Worm (Caenorhabditis elegans) whole organism, L4 larva: ENCODE measurements around the gene bbln-1.

Source experiments
- F10B5.3 ChIP-seq: sonication (generic microtip); optimal IDR thresholded peaks from 2 replicates; lab custom pipeline; 2016; ENCODE audit warnings: mild to moderate bottlenecking, missing genetic modification characterization, missing compliant biosample characterization
- F26F4.8 ChIP-seq: fragments of 200-800 bp; sonication (Bioruptor generic); conservative IDR thresholded peaks from 2 replicates; pipeline ENCODE4 v1.3.6; 2022; ENCODE audit warnings: missing genetic modification characterization, missing compliant biosample characterization
- F44E2.7 ChIP-seq: fragments of 200-800 bp; sonication (Bioruptor generic); IDR thresholded peaks from 2 replicates; pipeline ENCODE4 v2.1.2; 2022; ENCODE audit warnings: missing genetic modification characterization, missing compliant biosample characterization
- T20F7.1 ChIP-seq: fragments of 200-800 bp; sonication (Bioruptor generic); optimal IDR thresholded peaks from 2 replicates; lab custom pipeline; 2018; ENCODE audit warnings: mild to moderate bottlenecking, missing genetic modification characterization, missing compliant biosample characterization
- T26A8.4 ChIP-seq: fragments of 200-800 bp; sonication (Bioruptor generic); IDR thresholded peaks from 2 replicates; pipeline ENCODE4 v1.3.6; 2022; ENCODE audit warnings: missing genetic modification characterization, missing compliant biosample characterization
- Y105C5A.15 ChIP-seq: fragments of 200-800 bp; sonication (Bioruptor generic); IDR thresholded peaks from 2 replicates; pipeline ENCODE4 v1.3.6; 2022; ENCODE audit warnings: missing genetic modification characterization, missing compliant biosample characterization
- ZK337.2 ChIP-seq: fragments of 200-800 bp; sonication (Bioruptor generic); IDR thresholded peaks from 2 replicates; pipeline ENCODE4 v1.3.6; 2022; ENCODE audit warnings: missing genetic modification reagents, missing genetic modification characterization, missing compliant biosample characterization
- aha-1 ChIP-seq: fragments of 150-350 bp; peaks from one replicate; lab custom pipeline; 2014; ENCODE audit warnings: missing biosample characterization, missing genetic modification characterization
- ceh-20 ChIP-seq: fragments of 200-800 bp; sonication (Bioruptor generic); IDR thresholded peaks from 2 replicates; pipeline ENCODE4 v1.3.6; 2022; ENCODE audit warnings: missing genetic modification reagents, missing genetic modification characterization, missing compliant biosample characterization
- ceh-32 ChIP-seq: sonication (generic microtip); optimal IDR thresholded peaks from 2 replicates; lab custom pipeline; 2016; ENCODE audit warnings: mild to moderate bottlenecking, missing genetic modification characterization, missing compliant biosample characterization; ENCODE audit not compliant: poor library complexity
- ceh-44 ChIP-seq: fragments of 200-800 bp; sonication (Bioruptor generic); IDR thresholded peaks from 2 replicates; pipeline ENCODE4 v1.3.6; 2022; ENCODE audit warnings: missing genetic modification reagents, missing genetic modification characterization, missing compliant biosample characterization
- ceh-62 ChIP-seq: sonication (generic microtip); optimal IDR thresholded peaks from 2 replicates; lab custom pipeline; 2017; ENCODE audit warnings: missing biosample characterization, missing genetic modification characterization
- ceh-82 ChIP-seq: sonication (generic microtip); optimal IDR thresholded peaks from 2 replicates; lab custom pipeline; 2017; ENCODE audit warnings: missing biosample characterization, missing genetic modification characterization
- ces-1 ChIP-seq: fragments of 150-350 bp; sonication (generic microtip); optimal IDR thresholded peaks from 4 replicates; lab custom pipeline; 2014; ENCODE audit warnings: missing biosample characterization, missing genetic modification reagents, missing genetic modification characterization
- ctbp-1 ChIP-seq: fragments of 200-800 bp; sonication (Bioruptor generic); IDR thresholded peaks from 2 replicates; pipeline ENCODE4 v1.3.6; 2022; ENCODE audit warnings: missing genetic modification reagents, missing genetic modification characterization, missing compliant biosample characterization
- daf-12 ChIP-seq: fragments of 150-350 bp; optimal IDR thresholded peaks from 2 replicates; lab custom pipeline; 2014; ENCODE audit warnings: missing biosample characterization, missing genetic modification reagents, missing genetic modification characterization
- daf-16 ChIP-seq, 3 experiments: sonication (generic microtip); optimal IDR thresholded peaks; 2 replicates each; lab custom pipeline; 2016 to 2017; ENCODE audit warnings: missing genetic modification characterization in 3 of 3, missing genetic modification reagents in 3 of 3, mild to moderate bottlenecking in 2 of 3, missing compliant biosample characterization in 2 of 3, missing biosample characterization in 1 of 3, moderate library complexity in 1 of 3
- daf-8 ChIP-seq: fragments of 200-800 bp; sonication (Bioruptor generic); IDR thresholded peaks from 2 replicates; pipeline ENCODE4 v1.3.6; 2022; ENCODE audit warnings: missing genetic modification characterization, missing compliant biosample characterization
- dmd-8 ChIP-seq: fragments of 200-800 bp; sonication (Bioruptor generic); IDR thresholded peaks from 2 replicates; pipeline ENCODE4 v1.3.6; 2022; ENCODE audit warnings: missing genetic modification characterization, missing compliant biosample characterization
- dpl-1 ChIP-seq: fragments of 150-350 bp; optimal IDR thresholded peaks from 2 replicates; lab custom pipeline; 2014; ENCODE audit warnings: missing biosample characterization, missing genetic modification reagents, missing genetic modification characterization
- duxl-1 ChIP-seq: sonication (generic microtip); optimal IDR thresholded peaks from 2 replicates; lab custom pipeline; 2016; ENCODE audit warnings: mild to moderate bottlenecking, missing genetic modification characterization, moderate library complexity, missing compliant biosample characterization; ENCODE audit not compliant: poor library complexity
- egl-43 ChIP-seq: fragments of 200-800 bp; sonication (Bioruptor generic); IDR thresholded peaks from 2 replicates; pipeline ENCODE4 v1.3.6; 2022; ENCODE audit warnings: missing genetic modification reagents, missing genetic modification characterization, missing compliant biosample characterization
- fkh-10 ChIP-seq: fragments of 150-350 bp; optimal IDR thresholded peaks from 2 replicates; lab custom pipeline; 2014; ENCODE audit warnings: missing biosample characterization, missing genetic modification reagents, missing genetic modification characterization
- gei-8 ChIP-seq: fragments of 200-800 bp; sonication (Bioruptor generic); optimal IDR thresholded peaks from 2 replicates; lab custom pipeline; 2018; ENCODE audit warnings: mild to moderate bottlenecking, missing genetic modification characterization, missing compliant biosample characterization
- hlh-30 ChIP-seq: sonication (generic microtip); optimal IDR thresholded peaks from 2 replicates; lab custom pipeline; 2017; ENCODE audit warnings: antibody characterized with exemption, mild to moderate bottlenecking, missing genetic modification characterization, missing compliant biosample characterization; ENCODE audit not compliant: insufficient read depth
- jun-1 ChIP-seq: fragments of 150-350 bp; optimal IDR thresholded peaks from 2 replicates; lab custom pipeline; 2014; ENCODE audit warnings: missing biosample characterization, missing genetic modification reagents, missing genetic modification characterization
- lin-1 ChIP-seq: fragments of 200-800 bp; sonication (Bioruptor generic); IDR thresholded peaks from 2 replicates; pipeline ENCODE4 v1.3.6; 2022; ENCODE audit warnings: missing genetic modification reagents, missing genetic modification characterization, missing compliant biosample characterization
- lin-39 ChIP-seq: fragments of 150-350 bp; optimal IDR thresholded peaks from 2 replicates; lab custom pipeline; 2014; ENCODE audit warnings: missing biosample characterization, missing genetic modification reagents, missing genetic modification characterization
- lsy-2 ChIP-seq, 2 experiments: fragments of 150-350 bp in 1 of 2; sonication (generic microtip) in 1 of 2; optimal IDR thresholded peaks; 2 replicates each; lab custom pipeline; 2014 to 2017; ENCODE audit warnings: missing biosample characterization in 2 of 2, missing genetic modification characterization in 2 of 2
- madf-9 ChIP-seq: fragments of 200-800 bp; sonication (Bioruptor generic); conservative IDR thresholded peaks from 2 replicates; pipeline ENCODE4 v1.3.6; 2022; ENCODE audit warnings: missing genetic modification reagents, missing genetic modification characterization, missing compliant biosample characterization
- mep-1 ChIP-seq: fragments of 150-350 bp; sonication (generic microtip); optimal IDR thresholded peaks from 3 replicates; lab custom pipeline; 2014; ENCODE audit warnings: missing biosample characterization, missing genetic modification characterization
- mes-2 ChIP-seq: sonication (generic microtip); optimal IDR thresholded peaks from 2 replicates; lab custom pipeline; 2016; ENCODE audit warnings: missing genotype, mild to moderate bottlenecking, missing genetic modification characterization, missing compliant biosample characterization; ENCODE audit not compliant: poor library complexity, severe bottlenecking
- mxl-3 ChIP-seq: fragments of 200-800 bp; sonication (Bioruptor generic); optimal IDR thresholded peaks from 2 replicates; lab custom pipeline; 2018; ENCODE audit warnings: mild to moderate bottlenecking, missing genetic modification characterization, missing compliant biosample characterization
- nhr-111 ChIP-seq: fragments of 200-800 bp; sonication (Bioruptor generic); optimal IDR thresholded peaks from 2 replicates; lab custom pipeline; 2018; ENCODE audit warnings: mild to moderate bottlenecking, missing genetic modification characterization, missing compliant biosample characterization
- nhr-28 ChIP-seq: fragments of 150-350 bp; optimal IDR thresholded peaks from 2 replicates; lab custom pipeline; 2014; ENCODE audit warnings: missing biosample characterization, missing genetic modification characterization
- nhr-42 ChIP-seq: fragments of 200-800 bp; sonication (Bioruptor generic); IDR thresholded peaks from 2 replicates; pipeline ENCODE4 v1.3.6; 2022; ENCODE audit warnings: missing genetic modification characterization, missing compliant biosample characterization
- nhr-48 ChIP-seq: sonication (generic microtip); optimal IDR thresholded peaks from 2 replicates; lab custom pipeline; 2016; ENCODE audit warnings: mild to moderate bottlenecking, missing genetic modification characterization, missing compliant biosample characterization
- pqm-1 ChIP-seq: sonication (generic microtip); optimal IDR thresholded peaks from 2 replicates; lab custom pipeline; 2017; ENCODE audit warnings: missing biosample characterization, missing genetic modification characterization
- rbr-2 ChIP-seq: sonication (generic microtip); optimal IDR thresholded peaks from 2 replicates; lab custom pipeline; 2016; ENCODE audit warnings: missing genotype, missing genetic modification characterization, missing compliant biosample characterization
- saeg-2 ChIP-seq: fragments of 200-800 bp; sonication (Bioruptor generic); IDR thresholded peaks from 2 replicates; pipeline ENCODE4 v1.3.6; 2022; ENCODE audit warnings: missing genetic modification reagents, missing genetic modification characterization, missing compliant biosample characterization
- set-16 ChIP-seq: fragments of 200-800 bp; sonication (Bioruptor generic); IDR thresholded peaks from 2 replicates; pipeline ENCODE4 v1.3.6; 2022; ENCODE audit warnings: missing genetic modification reagents, missing genetic modification characterization, missing compliant biosample characterization
- skn-1 ChIP-seq: fragments of 150-350 bp; optimal IDR thresholded peaks from 2 replicates; lab custom pipeline; 2014; ENCODE audit warnings: missing biosample characterization, missing genetic modification characterization
- spr-1 ChIP-seq: sonication (generic microtip); optimal IDR thresholded peaks from 2 replicates; lab custom pipeline; 2016; ENCODE audit warnings: mild to moderate bottlenecking, missing genetic modification characterization, missing compliant biosample characterization
- spr-3 ChIP-seq: fragments of 200-800 bp; sonication (Bioruptor generic); optimal IDR thresholded peaks from 2 replicates; lab custom pipeline; 2018; ENCODE audit warnings: mild to moderate bottlenecking, missing genetic modification characterization, missing compliant biosample characterization
- tag-97 ChIP-seq: fragments of 200-800 bp; sonication (Bioruptor generic); IDR thresholded peaks from 2 replicates; pipeline ENCODE4 v1.3.6; 2022; ENCODE audit warnings: missing genetic modification characterization, missing compliant biosample characterization
- tra-1 ChIP-seq: fragments of 200-800 bp; sonication (Bioruptor generic); IDR thresholded peaks from 2 replicates; pipeline ENCODE4 v1.3.6; 2022; ENCODE audit warnings: missing genetic modification reagents, missing genetic modification characterization, missing compliant biosample characterization
- unc-130 ChIP-seq: sonication (generic microtip); optimal IDR thresholded peaks from 2 replicates; lab custom pipeline; 2016; ENCODE audit warnings: missing genetic modification reagents, missing genetic modification characterization, missing compliant biosample characterization
- unc-62 ChIP-seq, 3 experiments: fragments of 150-350 bp in 1 of 3; sonication (generic microtip); optimal IDR thresholded peaks in 2 of 3; peaks in 1 of 3; 1 replicate in 1 of 3; 2 replicates in 2 of 3; lab custom pipeline; 2014 to 2017; ENCODE audit warnings: missing biosample characterization in 3 of 3, missing genetic modification characterization in 3 of 3, missing genetic modification reagents in 3 of 3, missing genotype in 1 of 3
- zip-2 ChIP-seq: fragments of 150-350 bp; optimal IDR thresholded peaks from 2 replicates; lab custom pipeline; 2014; ENCODE audit warnings: missing biosample characterization, missing genetic modification characterization
- ztf-11 ChIP-seq: fragments of 150-350 bp; optimal IDR thresholded peaks from 2 replicates; lab custom pipeline; 2014; ENCODE audit warnings: missing biosample characterization, missing genetic modification characterization
- ztf-7 ChIP-seq: fragments of 150-350 bp; optimal IDR thresholded peaks from 2 replicates; lab custom pipeline; 2014; ENCODE audit warnings: missing biosample characterization, missing genetic modification characterization

The bbln-1 gene

ce11 chrX:3102165-3102564, 50.1 kb downstream of the bbln-1 start, which contains the start of gene ztf-13 (continued):
- TF ChIP-seq nhr-111 (GFP tag; lab: Kevin White, UChicago) (no peak), ztf-11 (tag; lab: Kevin White, UChicago) (no peak), aha-1 (peak; percentile 67), duxl-1 (no peak), ZK337.2 (GFP tag; lab: Robert Waterston, UW) (no peak), spr-1 (tag; lab: Kevin White, UChicago) (no peak), madf-9 (no peak), daf-8 (GFP tag; lab: Robert Waterston, UW) (no peak), nhr-28 (tag; lab: Kevin White, UChicago) (peak; percentile 67), mes-2 (tag; lab: Kevin White, UChicago) (no peak), mxl-3 (no peak), ceh-32 (no peak), unc-130 (GFP tag; lab: Kevin White, UChicago) (no peak), set-16 (GFP tag; lab: Robert Waterston, UW) (no peak), spr-3 (no peak), daf-16 (GFP tag; optimal IDR thresholded peaks at IDR 0.05; lab: Kevin White, UChicago) (no peak), daf-16 (tag; optimal IDR thresholded peaks at IDR 0.05; lab: Kevin White, UChicago) (peak; percentile 99), tag-97 (no peak), F10B5.3 (tag; lab: Kevin White, UChicago) (no peak), T26A8.4 (no peak), ceh-20 (GFP tag; lab: Robert Waterston, UW) (peak; percentile 47; the same call in 1 of the 2 replicates), gei-8 (GFP tag; lab: Kevin White, UChicago) (no peak), Y105C5A.15 (GFP tag; lab: Robert Waterston, UW) (no peak), pqm-1 (tag; lab: Kevin White, UChicago) (peak; percentile 39), F44E2.7 (GFP tag; lab: Robert Waterston, UW) (no peak), lsy-2 (tag; optimal IDR thresholded peaks at IDR 0.05; lab: Kevin White, UChicago) (peak in 1 of 2 experiments; percentile 12), tra-1 (GFP tag; lab: Robert Waterston, UW) (no peak), F26F4.8 (GFP tag; lab: Robert Waterston, UW) (no peak), nhr-42 (no peak), egl-43 (GFP tag; lab: Robert Waterston, UW) (no peak), ceh-62 (no peak), daf-12 (no peak), fkh-10 (GFP tag; lab: Kevin White, UChicago) (no peak), lin-39 (tag; lab: Kevin White, UChicago) (no peak), ctbp-1 (GFP tag; lab: Robert Waterston, UW) (no peak), T20F7.1 (peak; percentile 42), zip-2 (tag; lab: Kevin White, UChicago) (no peak), saeg-2 (no peak), rbr-2 (tag; lab: Kevin White, UChicago) (no peak), ztf-7 (tag; lab: Kevin White, UChicago) (peak; percentile 14), dmd-8 (GFP tag; lab: Robert Waterston, UW) (no peak), ceh-44 (GFP tag; lab: Robert Waterston, UW) (no peak), lin-1 (no peak), ces-1 (GFP tag; lab: Kevin White, UChicago) (no peak), ceh-82 (tag; lab: Kevin White, UChicago) (no peak), mep-1 (peak; percentile 69), nhr-48 (tag; lab: Kevin White, UChicago) (no peak), jun-1 (tag; lab: Kevin White, UChicago) (no peak), hlh-30 (tag; lab: Kevin White, UChicago) (peak; percentile 89), unc-62 (GFP tag; optimal IDR thresholded peaks at IDR 0.05 in 1 of 2; lab: Kevin White, UChicago) (peak in 1 of 2 experiments; percentile 79), unc-62 (tag; optimal IDR thresholded peaks at IDR 0.05; lab: Kevin White, UChicago) (no peak), dpl-1 (GFP tag; lab: Kevin White, UChicago) (no peak), skn-1 (tag; lab: Kevin White, UChicago) (no peak)
